Fruit fly (Drosophila melanogaster) S2 (cell line): ENCODE results near the gene REPTOR.

Experiments used
- CG8478 ChIP-seq: fragments of >200 bp; optimal IDR thresholded peaks from 2 replicates; lab custom pipeline; 2018
- CTCF ChIP-seq, 2 experiments: fragments of >200 bp; optimal IDR thresholded peaks; 2 replicates each; lab custom pipeline; 2018

DNA sequence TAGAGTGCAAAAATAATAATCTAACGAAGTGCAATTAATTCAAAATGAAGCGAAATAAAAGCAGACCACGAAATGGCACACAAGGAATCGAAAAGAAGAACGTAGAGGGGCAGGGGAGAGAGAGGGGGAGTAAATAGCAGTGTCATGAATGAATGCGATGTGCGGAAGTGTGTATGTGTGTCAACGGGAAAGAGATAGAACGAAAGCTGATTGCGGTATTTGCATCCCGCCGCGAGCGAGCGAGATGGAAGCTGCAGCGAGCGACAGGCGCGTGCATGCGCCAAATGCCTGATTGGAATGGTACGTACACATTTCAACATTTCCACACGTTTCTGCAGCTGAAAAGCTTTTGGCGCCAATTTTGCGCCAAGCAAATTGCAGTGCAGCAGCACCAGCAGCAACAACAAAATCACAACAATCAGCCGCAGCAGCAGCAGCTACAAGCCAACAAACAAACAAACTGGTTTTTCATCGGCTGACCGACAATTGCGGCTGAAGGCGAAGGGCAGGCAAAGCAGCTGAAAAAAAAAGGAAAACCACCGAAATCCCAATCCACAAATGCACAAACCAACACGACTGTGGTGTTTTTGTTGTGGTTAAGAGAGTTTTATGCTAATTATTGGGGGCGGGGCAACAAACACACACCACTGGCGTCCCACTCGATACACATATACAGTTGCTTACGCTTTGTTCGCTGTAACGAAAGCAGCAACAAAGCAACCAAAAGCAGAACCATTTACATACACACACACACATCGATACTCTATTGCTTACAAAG is 584 bp downstream of the REPTOR start:
- TF ChIP-seq CTCF (optimal IDR thresholded peaks at IDR 0.05; lab: Kevin White, UChicago), result no peak
- no peak for TF ChIP-seq CG8478 (lab: Kevin White, UChicago)
